Worm (Caenorhabditis elegans): ENCODE measurements around the gene ZC239.4.

ce11 chrII:3198998-3199397 is 15.0 kb upstream of the ZC239.4 start, which contains the start of gene sri-51:
- TF ChIP-seq dao-5 (tag; optimal IDR thresholded peaks at IDR 0.05) (no peak), him-1 (tag; optimal IDR thresholded peaks at IDR 0.05) (no peak)
